Worm (Caenorhabditis elegans): ENCODE data around the gene nhr-189.

ce11 chrV:3890761-3891160, 30.7 kb upstream of the nhr-189 start, which contains the start of gene C17E7.9:
- TF ChIP-seq fkh-10 (GFP tag; optimal IDR thresholded peaks at IDR 0.05): no peak
- TF ChIP-seq mec-3 (tag; optimal IDR thresholded peaks at IDR 0.05; ENCODE audit: borderline replicate concordance): no peak

All from whole organism, late embryonic.